Fruit fly (Drosophila melanogaster): ENCODE results near the gene Eig71Ei.

DNA sequence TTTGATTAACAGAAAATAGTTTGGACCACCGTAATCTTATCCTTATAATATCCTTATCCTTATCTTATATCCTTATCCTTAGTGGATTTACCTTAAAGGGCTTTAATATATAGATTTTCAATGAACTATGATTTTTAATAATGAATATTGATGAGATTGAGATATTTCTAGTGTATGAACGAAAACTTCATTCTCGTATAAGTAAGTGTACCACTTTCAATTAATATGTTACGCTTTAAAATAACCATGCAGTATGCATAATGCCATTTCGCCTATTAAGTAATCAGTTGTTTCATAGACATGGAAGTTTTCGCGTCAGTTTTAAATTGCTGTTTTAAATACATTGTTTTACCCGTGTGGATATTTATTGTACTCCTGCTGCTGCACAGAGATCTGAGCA lies 19.9 kb downstream of the Eig71Ei start, which contains the start of gene CG7304:
- no peak for TF ChIP-seq psq (optimal IDR thresholded peaks at IDR 0.05)
- TF ChIP-seq Myc (optimal IDR thresholded peaks at IDR 0.05) = no peak
- TF ChIP-seq h (optimal IDR thresholded peaks at IDR 0.05) = no peak
- TF ChIP-seq ttk (optimal IDR thresholded peaks at IDR 0.05) = no peak
